Fruit fly (Drosophila melanogaster): ENCODE data around the gene dachs.

DNA sequence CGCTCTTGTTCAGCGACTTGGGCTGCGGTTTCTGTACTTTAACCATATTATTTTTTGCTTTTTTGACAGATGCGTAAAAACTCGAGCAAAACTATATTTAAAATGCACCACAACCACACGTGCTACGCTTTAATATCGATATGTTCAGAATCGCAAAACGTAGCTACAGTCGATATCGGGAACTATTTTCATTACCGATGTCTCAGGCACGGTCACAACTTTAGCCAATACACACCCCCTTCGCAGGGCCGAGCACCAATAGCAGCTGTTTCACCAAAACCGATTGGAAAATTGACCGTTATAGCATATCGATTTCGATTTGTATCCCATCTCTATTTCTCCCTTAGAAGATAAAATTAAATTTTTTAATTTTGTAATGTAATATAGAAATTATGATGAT, 45.1 kb downstream of the dachs start, which contains the start of gene CG13096:
- no peak for TF ChIP-seq EcR (GFP tag; optimal IDR thresholded peaks at IDR 0.05)
- TF ChIP-seq gl (tag; optimal IDR thresholded peaks at IDR 0.05), result no peak
